Fruit fly (Drosophila melanogaster): Measurements from ENCODE around the gene CG1271.

Gene CG1271

DNA sequence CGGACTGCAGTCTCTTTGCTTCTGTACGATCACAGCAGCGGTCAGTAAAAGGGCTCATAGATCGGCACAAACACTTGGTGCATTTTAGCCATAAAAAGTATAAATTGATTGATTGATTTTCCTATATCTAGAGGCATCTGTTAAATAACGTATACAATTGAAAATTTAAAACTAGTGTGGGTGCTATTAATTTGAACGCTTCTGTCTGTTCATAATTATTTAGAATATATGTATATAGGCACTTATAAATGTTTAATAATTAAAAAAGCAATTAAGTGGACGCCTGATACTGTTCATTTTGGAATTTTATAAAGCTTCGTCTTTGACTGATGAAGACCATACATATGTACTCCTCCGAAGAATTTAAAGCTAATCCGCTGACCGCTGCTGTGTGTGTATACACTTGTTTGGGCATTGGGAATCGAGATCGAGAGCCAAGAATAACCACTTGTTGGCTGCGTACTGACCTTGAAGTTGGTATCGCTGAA, 7.0 kb upstream of the CG1271 start (continued):
- TF ChIP-seq CG7987 (GFP tag; optimal IDR thresholded peaks at IDR 0.05) (no peak), zfh2 (GFP tag; optimal IDR thresholded peaks at IDR 0.05) (no peak), CG17359 (tag; optimal IDR thresholded peaks at IDR 0.05) (peak; percentile 57), CG12391 (tag; optimal IDR thresholded peaks at IDR 0.05) (peak; percentile 47), mld (GFP tag; IDR thresholded peaks at IDR 0.05; ENCODE audit: partially characterized antibody) (no peak), CHES-1-like (GFP tag; optimal IDR thresholded peaks at IDR 0.05) (no peak), CG9437 (GFP tag; optimal IDR thresholded peaks at IDR 0.05) (peak; percentile 22), H15 (GFP tag; IDR thresholded peaks at IDR 0.05) (no peak), Rx (GFP tag; IDR thresholded peaks at IDR 0.05) (0 out of 2 replicates have a peak, but pooled peaks have one; percentile 4), vnd (GFP tag; IDR thresholded peaks at IDR 0.05; ENCODE audit: partially characterized antibody) (no peak), CG10274 (GFP tag; optimal IDR thresholded peaks at IDR 0.05) (no peak), CG5180 (GFP tag; optimal IDR thresholded peaks at IDR 0.05) (no peak), onecut (GFP tag; IDR thresholded peaks at IDR 0.05) (no peak), CG14667 (GFP tag; IDR thresholded peaks at IDR 0.05) (no peak), tap (tag; optimal IDR thresholded peaks at IDR 0.05) (no peak), Sry-β (GFP tag; optimal IDR thresholded peaks at IDR 0.05) (no peak), Scr (GFP tag; IDR thresholded peaks at IDR 0.05; ENCODE audit: partially characterized antibody) (no peak), CG9797 (GFP tag; optimal IDR thresholded peaks at IDR 0.05) (no peak), pho (GFP tag; optimal IDR thresholded peaks at IDR 0.05) (no peak), Jarid2 (GFP tag; optimal IDR thresholded peaks at IDR 0.05) (no peak), fu2 (GFP tag; optimal IDR thresholded peaks at IDR 0.05) (no peak), CG18619 (GFP tag; optimal IDR thresholded peaks at IDR 0.05) (peak; percentile 32), CG2889 (GFP tag; IDR thresholded peaks at IDR 0.05) (no peak), en (GFP tag; optimal IDR thresholded peaks at IDR 0.05) (no peak), B-H1 (GFP tag; IDR thresholded peaks at IDR 0.05) (no peak)

DNA sequence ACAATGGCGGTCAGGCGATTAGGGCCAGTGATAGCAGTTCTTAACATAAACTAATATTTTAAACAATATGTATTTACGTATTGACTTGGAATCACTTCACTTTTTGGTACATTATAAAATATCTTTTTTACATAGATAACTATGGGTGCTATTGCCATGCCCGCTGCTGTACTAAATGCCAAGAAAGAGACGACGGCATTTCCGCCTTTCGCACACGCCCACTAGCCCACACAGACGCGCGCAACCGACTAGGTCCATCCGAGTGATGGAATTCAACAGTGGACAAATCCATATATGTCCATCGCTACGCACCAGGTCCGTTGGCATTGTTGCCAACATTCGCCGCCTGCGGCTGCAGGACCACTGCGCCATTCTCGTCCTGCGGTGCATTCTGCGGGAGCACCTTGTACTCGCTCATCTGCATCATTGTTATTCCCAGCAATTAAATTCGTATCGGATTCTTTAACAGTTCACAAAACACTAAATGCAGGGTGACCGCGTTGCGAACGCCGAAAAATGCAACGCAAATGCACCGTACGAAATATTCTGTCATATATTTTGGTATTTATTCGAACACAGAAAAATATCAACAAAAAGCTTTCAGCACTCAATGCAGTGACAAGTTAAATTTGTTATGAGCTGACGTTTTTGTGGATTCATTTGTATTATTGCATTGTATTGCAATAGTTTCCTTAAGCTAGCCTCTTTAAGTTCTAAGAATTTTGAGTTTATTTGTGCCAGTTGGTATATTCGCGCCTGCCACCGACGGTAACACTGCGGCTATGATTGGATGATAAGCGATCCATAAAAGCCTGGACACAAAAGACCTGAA, 5.8 kb upstream of the CG1271 start, which contains the start of the genes scramb2 and Sk2:
Gene scramb2, minus strand, starts transcription at position 488 of the 832 bp plus-strand sequence.
Gene Sk2, plus strand, starts transcription at position 763 of the 832 bp plus-strand sequence.
- TF ChIP-seq ind (GFP tag; optimal IDR thresholded peaks at IDR 0.05) = peak; percentile 94
- peak; percentile 42 for TF ChIP-seq corto (GFP tag; optimal IDR thresholded peaks at IDR 0.05)
- peak; percentile 84 for TF ChIP-seq CG8281 (tag; optimal IDR thresholded peaks at IDR 0.05)
- peak; percentile 94 for TF ChIP-seq CG13424 (tag; optimal IDR thresholded peaks at IDR 0.05)
- peak; percentile 76 for TF ChIP-seq CG8944 (GFP tag; optimal IDR thresholded peaks at IDR 0.05)
- TF ChIP-seq CG10654 (GFP tag; optimal IDR thresholded peaks at IDR 0.05) = peak; percentile 89
- TF ChIP-seq CG18262 (tag; optimal IDR thresholded peaks at IDR 0.05) = peak; percentile 95
- TF ChIP-seq Hey (tag; optimal IDR thresholded peaks at IDR 0.05) = peak; percentile 73
- TF ChIP-seq Mrtf (GFP tag; IDR thresholded peaks at IDR 0.05) = peak; percentile 94
- peak; percentile 77 for TF ChIP-seq ham (GFP tag; IDR thresholded peaks at IDR 0.05)
- peak; percentile 88 for TF ChIP-seq trem (tag; optimal IDR thresholded peaks at IDR 0.05)
- no peak for TF ChIP-seq Doc3 (GFP tag; IDR thresholded peaks at IDR 0.05; ENCODE audit: partially characterized antibody)
- TF ChIP-seq Blimp-1 (GFP tag; optimal IDR thresholded peaks at IDR 0.05) = peak; percentile 91
- TF ChIP-seq pita (GFP tag; optimal IDR thresholded peaks at IDR 0.05) = no peak
- TF ChIP-seq CG13894 (tag; optimal IDR thresholded peaks at IDR 0.05) = peak; percentile 85
- peak; percentile 93 for TF ChIP-seq CG12104 (GFP tag; optimal IDR thresholded peaks at IDR 0.05)
- TF ChIP-seq HLH4C (GFP tag; IDR thresholded peaks at IDR 0.05; ENCODE audit: partially characterized antibody) = no peak
- peak; percentile 83 for TF ChIP-seq D19B (GFP tag; optimal IDR thresholded peaks at IDR 0.05)
- no peak for TF ChIP-seq nerfin-2 (GFP tag; IDR thresholded peaks at IDR 0.05; ENCODE audit: partially characterized antibody)
- peak; percentile 86 for TF ChIP-seq CG12155 (GFP tag; optimal IDR thresholded peaks at IDR 0.05)
- TF ChIP-seq ken (GFP tag; IDR thresholded peaks at IDR 0.05) = peak; percentile 91
- TF ChIP-seq CG31441 (GFP tag; IDR thresholded peaks at IDR 0.05) = peak; percentile 97
- peak; percentile 95 for TF ChIP-seq CG11723 (GFP tag; optimal IDR thresholded peaks at IDR 0.05)
- peak; percentile 63 for TF ChIP-seq CG4617 (GFP tag; optimal IDR thresholded peaks at IDR 0.05; ENCODE audit: borderline replicate concordance)
